Fruit fly (Drosophila melanogaster) whole organism, prepupa: ENCODE data around the gene CG32318.
A peak's percentile ranks its signal among the peaks of the same experiment; 100 is the strongest.

Experiments used
- Blimp-1 ChIP-seq: fragments of 200-800 bp; sonication (Bioruptor generic); optimal IDR thresholded peaks from 3 replicates; lab custom pipeline; 2017; ENCODE audit warnings: missing biosample characterization, missing genetic modification characterization, mild to moderate bottlenecking, moderate library complexity, missing genetic modification reagents
- CG10631 ChIP-seq: fragments of 200-800 bp; sonication (Bioruptor generic); optimal IDR thresholded peaks from 2 replicates; lab custom pipeline; 2016; ENCODE audit warnings: missing biosample characterization, missing genetic modification characterization
- CG10669 ChIP-seq: fragments of 200-800 bp; sonication (Bioruptor generic); optimal IDR thresholded peaks from 3 replicates; lab custom pipeline; 2018; ENCODE audit warnings: missing biosample characterization, mild to moderate bottlenecking, missing genetic modification characterization, moderate library complexity
- CG11294 ChIP-seq: fragments of 200-800 bp; sonication (Bioruptor generic); IDR thresholded peaks from 2 replicates; pipeline ENCODE4 v1.3.6; 2022; ENCODE audit warnings: missing biosample characterization, missing genetic modification characterization
- CG11762 ChIP-seq: fragments of 200-800 bp; sonication (Bioruptor generic); optimal IDR thresholded peaks from 3 replicates; lab custom pipeline; 2016; ENCODE audit warnings: missing biosample characterization, missing genetic modification characterization; ENCODE audit not compliant: insufficient read depth
- CG11902 ChIP-seq: fragments of 200-800 bp; sonication (Bioruptor generic); optimal IDR thresholded peaks from 3 replicates; lab custom pipeline; 2016; ENCODE audit warnings: missing biosample characterization, missing genetic modification characterization
- CG15336 ChIP-seq: fragments of 200-800 bp; sonication (Bioruptor generic); IDR thresholded peaks from 2 replicates; pipeline ENCODE4 v1.3.6; 2022; ENCODE audit warnings: missing biosample characterization, missing genetic modification characterization
- CG1621 ChIP-seq: fragments of 200-800 bp; sonication (Bioruptor generic); optimal IDR thresholded peaks from 3 replicates; lab custom pipeline; 2018; ENCODE audit warnings: missing biosample characterization, mild to moderate bottlenecking, missing genetic modification characterization
- CG16779 ChIP-seq: fragments of 200-800 bp; sonication (Bioruptor generic); optimal IDR thresholded peaks from 3 replicates; lab custom pipeline; 2017; ENCODE audit warnings: missing biosample characterization, mild to moderate bottlenecking, missing genetic modification characterization
- CG3032 ChIP-seq: fragments of 200-800 bp; optimal IDR thresholded peaks from 2 replicates; lab custom pipeline; 2019; ENCODE audit warnings: missing biosample characterization, mild to moderate bottlenecking, missing genetic modification characterization, moderate library complexity
- CG31627 ChIP-seq: fragments of 200-800 bp; sonication (Bioruptor generic); optimal IDR thresholded peaks from 3 replicates; lab custom pipeline; 2016; ENCODE audit warnings: missing biosample characterization, missing genetic modification characterization
- CG32006 ChIP-seq: fragments of 200-800 bp; sonication (Bioruptor generic); optimal IDR thresholded peaks from 3 replicates; lab custom pipeline; 2017; ENCODE audit warnings: missing biosample characterization, mild to moderate bottlenecking, missing genetic modification characterization
- CG34406 ChIP-seq: fragments of 200-800 bp; sonication (Bioruptor generic); optimal IDR thresholded peaks from 3 replicates; lab custom pipeline; 2016; ENCODE audit warnings: missing biosample characterization, missing genetic modification characterization
- CG3919 ChIP-seq: fragments of 200-800 bp; sonication (Bioruptor generic); optimal IDR thresholded peaks from 3 replicates; lab custom pipeline; 2016; ENCODE audit warnings: missing biosample characterization, missing genetic modification characterization
- CG6163 ChIP-seq: fragments of 200-800 bp; sonication (Bioruptor generic); IDR thresholded peaks from 3 replicates; pipeline ENCODE4 v1.3.6; 2022; ENCODE audit warnings: missing biosample characterization, missing genetic modification characterization
- CG6276 ChIP-seq: fragments of 200-800 bp; sonication (Bioruptor generic); optimal IDR thresholded peaks from 2 replicates; lab custom pipeline; 2017; ENCODE audit warnings: missing biosample characterization, mild to moderate bottlenecking, missing genetic modification characterization
- CG6792 ChIP-seq: fragments of 200-800 bp; sonication (Bioruptor generic); optimal IDR thresholded peaks from 3 replicates; lab custom pipeline; 2016; ENCODE audit warnings: missing biosample characterization, missing genetic modification characterization
- CG6808 ChIP-seq: fragments of 200-800 bp; sonication (Bioruptor generic); optimal IDR thresholded peaks from 3 replicates; lab custom pipeline; 2017; ENCODE audit warnings: missing biosample characterization, missing genetic modification characterization, mild to moderate bottlenecking, moderate library complexity, missing genetic modification reagents
- CG6854 ChIP-seq: fragments of 200-800 bp; sonication (Bioruptor generic); optimal IDR thresholded peaks from 2 replicates; lab custom pipeline; 2017; ENCODE audit warnings: missing biosample characterization, mild to moderate bottlenecking, missing genetic modification characterization
- CG7368 ChIP-seq: fragments of 200-800 bp; sonication (Bioruptor generic); optimal IDR thresholded peaks from 3 replicates; lab custom pipeline; 2016; ENCODE audit warnings: missing biosample characterization, missing genetic modification characterization
- CG8119 ChIP-seq: fragments of 200-800 bp; sonication (Bioruptor generic); IDR thresholded peaks from 3 replicates; pipeline ENCODE4 v1.3.6; 2022; ENCODE audit warnings: missing biosample characterization, missing genetic modification characterization
- CG8319 ChIP-seq: fragments of 200-800 bp; sonication (Bioruptor generic); optimal IDR thresholded peaks from 3 replicates; lab custom pipeline; 2016; ENCODE audit warnings: missing biosample characterization, missing genetic modification characterization
- CG8632 ChIP-seq: fragments of 200-800 bp; sonication (Bioruptor generic); optimal IDR thresholded peaks from 3 replicates; lab custom pipeline; 2016; ENCODE audit warnings: missing biosample characterization, missing genetic modification characterization
- CG9139 ChIP-seq: fragments of 200-800 bp; sonication (Bioruptor generic); optimal IDR thresholded peaks from 3 replicates; lab custom pipeline; 2017; ENCODE audit warnings: missing biosample characterization, mild to moderate bottlenecking, missing genetic modification characterization
- Eip75B ChIP-seq: fragments of 200-800 bp; sonication (Bioruptor generic); optimal IDR thresholded peaks from 3 replicates; lab custom pipeline; 2016; ENCODE audit warnings: missing biosample characterization, missing genetic modification characterization
- Ets21C ChIP-seq: fragments of 200-800 bp; sonication (Bioruptor generic); optimal IDR thresholded peaks from 3 replicates; lab custom pipeline; 2016; ENCODE audit warnings: missing biosample characterization, missing genetic modification characterization
- Gug ChIP-seq: fragments of 200-800 bp; sonication (Bioruptor generic); IDR thresholded peaks from 2 replicates; pipeline ENCODE4 v1.3.6; 2022; ENCODE audit warnings: missing biosample characterization, missing genetic modification characterization
- Hr38 ChIP-seq: sonication (Bioruptor generic); optimal IDR thresholded peaks from 2 replicates; lab custom pipeline; 2016; ENCODE audit warnings: missing biosample characterization, missing genetic modification characterization
- Hr39 ChIP-seq: fragments of 200-800 bp; sonication (Bioruptor generic); optimal IDR thresholded peaks from 2 replicates; lab custom pipeline; 2016; ENCODE audit warnings: missing biosample characterization, missing genetic modification characterization
- Hr4 ChIP-seq: fragments of 200-800 bp; sonication (Bioruptor generic); optimal IDR thresholded peaks from 3 replicates; lab custom pipeline; 2016; ENCODE audit warnings: missing biosample characterization, missing genetic modification characterization
- Lpt ChIP-seq: fragments of 200-800 bp; sonication (Bioruptor generic); optimal IDR thresholded peaks from 3 replicates; lab custom pipeline; 2016; ENCODE audit warnings: missing biosample characterization, missing genetic modification characterization
- Met ChIP-seq: fragments of 200-800 bp; sonication (Bioruptor generic); optimal IDR thresholded peaks from 3 replicates; lab custom pipeline; 2016; ENCODE audit warnings: missing biosample characterization, missing genetic modification characterization
- OdsH ChIP-seq: fragments of 200-800 bp; sonication (Bioruptor generic); optimal IDR thresholded peaks from 3 replicates; lab custom pipeline; 2016; ENCODE audit warnings: missing biosample characterization, missing genetic modification characterization
- Sox102F ChIP-seq: fragments of 200-800 bp; sonication (Bioruptor generic); optimal IDR thresholded peaks from 2 replicates; lab custom pipeline; 2016; ENCODE audit warnings: missing biosample characterization, mild to moderate bottlenecking, missing genetic modification characterization
- Sox14 ChIP-seq: fragments of 200-800 bp; sonication (Bioruptor generic); optimal IDR thresholded peaks from 3 replicates; lab custom pipeline; 2016; ENCODE audit warnings: missing biosample characterization, missing genetic modification characterization
- Sox15 ChIP-seq: fragments of 200-800 bp; sonication (Bioruptor generic); optimal IDR thresholded peaks from 3 replicates; lab custom pipeline; 2016; ENCODE audit warnings: missing biosample characterization, missing genetic modification characterization
- achi ChIP-seq: fragments of 200-800 bp; sonication (Bioruptor generic); optimal IDR thresholded peaks from 3 replicates; lab custom pipeline; 2016; ENCODE audit warnings: missing biosample characterization, missing genetic modification characterization
- acj6 ChIP-seq: fragments of 200-800 bp; sonication (Bioruptor generic); optimal IDR thresholded peaks from 3 replicates; lab custom pipeline; 2016; ENCODE audit warnings: missing biosample characterization, missing genetic modification characterization
- cyc ChIP-seq: fragments of 200-800 bp; sonication (Bioruptor generic); optimal IDR thresholded peaks from 3 replicates; lab custom pipeline; 2016; ENCODE audit warnings: missing biosample characterization, missing genetic modification characterization
- dac ChIP-seq: fragments of 200-800 bp; sonication (Bioruptor generic); optimal IDR thresholded peaks from 2 replicates; lab custom pipeline; 2017; ENCODE audit warnings: missing biosample characterization, mild to moderate bottlenecking, missing genetic modification characterization
- dsx ChIP-seq: fragments of 200-800 bp; optimal IDR thresholded peaks from 3 replicates; lab custom pipeline; 2019; ENCODE audit warnings: missing biosample characterization, mild to moderate bottlenecking, missing genetic modification characterization, moderate library complexity; ENCODE audit not compliant: poor library complexity, severe bottlenecking
- eg ChIP-seq: fragments of 200-800 bp; sonication (Bioruptor generic); IDR thresholded peaks from 3 replicates; pipeline ENCODE4 v1.3.6; 2022; ENCODE audit warnings: missing biosample characterization, missing genetic modification characterization
- esn ChIP-seq: fragments of 200-800 bp; sonication (Bioruptor generic); optimal IDR thresholded peaks from 2 replicates; lab custom pipeline; 2016; ENCODE audit warnings: missing biosample characterization, mild to moderate bottlenecking, missing genetic modification characterization, moderate library complexity
- fd85E ChIP-seq: fragments of 200-800 bp; sonication (Bioruptor generic); optimal IDR thresholded peaks from 3 replicates; lab custom pipeline; 2016; ENCODE audit warnings: missing biosample characterization, missing genetic modification characterization
- fkh ChIP-seq: fragments of 200-800 bp; sonication (Bioruptor generic); optimal IDR thresholded peaks from 3 replicates; lab custom pipeline; 2017; ENCODE audit warnings: missing biosample characterization, mild to moderate bottlenecking, missing genetic modification characterization, moderate library complexity
- lz ChIP-seq: fragments of 200-800 bp; sonication (Bioruptor generic); optimal IDR thresholded peaks from 3 replicates; lab custom pipeline; 2016; ENCODE audit warnings: missing biosample characterization, missing genetic modification characterization
- net ChIP-seq: fragments of 200-800 bp; sonication (Bioruptor generic); optimal IDR thresholded peaks from 3 replicates; lab custom pipeline; 2016; ENCODE audit warnings: missing biosample characterization, missing genetic modification characterization
- pdm3 ChIP-seq: fragments of 200-800 bp; sonication (Bioruptor generic); optimal IDR thresholded peaks from 3 replicates; lab custom pipeline; 2016; ENCODE audit warnings: missing biosample characterization, missing genetic modification characterization
- salr ChIP-seq, 2 experiments: fragments of 200-800 bp; sonication (Bioruptor generic); optimal IDR thresholded peaks; 3 replicates each; lab custom pipeline; 2016 to 2018; ENCODE audit warnings: missing biosample characterization in 2 of 2, missing genetic modification characterization in 2 of 2, mild to moderate bottlenecking in 1 of 2
- ss ChIP-seq, 2 experiments: fragments of 200-800 bp; sonication (Bioruptor generic); optimal IDR thresholded peaks; 2 replicates in 1 of 2; 3 replicates in 1 of 2; lab custom pipeline; 2017 to 2018; ENCODE audit warnings: mild to moderate bottlenecking in 2 of 2, missing biosample characterization in 2 of 2, missing genetic modification characterization in 2 of 2, moderate library complexity in 1 of 2
- vri ChIP-seq: fragments of 200-800 bp; sonication (Bioruptor generic); optimal IDR thresholded peaks from 3 replicates; lab custom pipeline; 2016; ENCODE audit warnings: missing biosample characterization, mild to moderate bottlenecking, missing genetic modification characterization

CG32318 gene

DNA sequence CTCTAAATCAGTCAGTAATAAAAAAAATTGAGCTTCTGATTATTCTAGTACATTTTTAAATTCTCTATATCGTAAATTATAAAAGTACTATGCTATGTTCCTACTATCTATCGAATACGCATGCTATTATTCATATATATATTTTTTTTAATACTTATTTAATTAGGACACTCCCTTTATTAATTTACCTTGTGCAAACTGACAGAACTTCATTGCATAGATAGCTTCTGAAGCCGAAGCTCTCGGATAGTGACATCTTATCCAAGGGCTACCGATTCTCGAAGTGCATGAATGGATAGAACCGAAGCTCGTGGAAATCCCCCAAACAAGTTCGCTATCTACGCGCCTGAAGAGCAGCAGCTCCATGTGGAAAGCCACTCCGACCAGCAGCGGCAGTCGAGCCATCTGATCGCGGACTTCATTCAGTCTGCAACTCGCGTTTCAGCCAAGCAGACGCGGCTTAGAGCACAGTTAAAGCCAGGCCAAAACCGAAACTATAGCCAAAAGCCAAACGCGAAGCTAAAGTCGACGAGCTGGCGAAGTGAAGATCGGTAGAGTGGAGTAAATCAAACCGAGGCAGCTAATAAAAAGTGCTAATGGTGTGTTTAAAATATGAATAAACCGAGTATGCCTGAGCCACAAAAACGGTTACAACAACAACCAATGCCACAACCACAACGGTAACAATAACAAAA lies 46.2 kb downstream of the CG32318 start, which contains the start of gene mwh:
mwh (plus strand) TSS at position 430 of the 695 bp plus-strand sequence.
- no peak for TF ChIP-seq fkh (GFP tag; lab: Kevin White, UChicago)
- 0 out of 3 replicates have a peak, but pooled peaks have one; percentile 31 for TF ChIP-seq CG8119 (GFP tag; lab: Robert Waterston, UW)
- no peak for TF ChIP-seq Blimp-1 (GFP tag; lab: Kevin White, UChicago)
- no peak for TF ChIP-seq Hr38 (GFP tag; lab: Kevin White, UChicago)
- no peak for TF ChIP-seq ss (GFP tag; optimal IDR thresholded peaks at IDR 0.05; lab: Kevin White, UChicago)
- TF ChIP-seq fd85E (GFP tag; lab: Kevin White, UChicago), result no peak
- TF ChIP-seq lz (GFP tag; lab: Kevin White, UChicago), result no peak
- TF ChIP-seq CG7368 (GFP tag; lab: Kevin White, UChicago), result no peak
- no peak for TF ChIP-seq Eip75B (GFP tag; lab: Kevin White, UChicago)
- TF ChIP-seq dsx (GFP tag; lab: Kevin White, UChicago), result no peak
- no peak for TF ChIP-seq Lpt
- TF ChIP-seq acj6, result no peak
- TF ChIP-seq CG9139 (GFP tag; lab: Kevin White, UChicago), result no peak
- no peak for TF ChIP-seq Hr39 (GFP tag; lab: Kevin White, UChicago)
- TF ChIP-seq CG32006 (GFP tag; lab: Kevin White, UChicago), result peak; percentile 86
- TF ChIP-seq Met (GFP tag; lab: Kevin White, UChicago), result no peak
- no peak for TF ChIP-seq CG15336 (GFP tag; lab: Robert Waterston, UW)
- no peak for TF ChIP-seq CG8319 (GFP tag; lab: Kevin White, UChicago)
- TF ChIP-seq CG11294, result no peak
- no peak for TF ChIP-seq CG3919 (GFP tag; lab: Kevin White, UChicago)
- TF ChIP-seq CG31627 (GFP tag; lab: Kevin White, UChicago), result no peak
- no peak for TF ChIP-seq Ets21C
- no peak for TF ChIP-seq CG8632 (GFP tag; lab: Kevin White, UChicago)
- TF ChIP-seq CG6792 (GFP tag; lab: Kevin White, UChicago), result no peak
- TF ChIP-seq cyc (GFP tag; lab: Kevin White, UChicago), result no peak
- no peak for TF ChIP-seq CG34406 (GFP tag; lab: Kevin White, UChicago)
- TF ChIP-seq CG1621, result no peak
- TF ChIP-seq CG6276 (GFP tag; lab: Kevin White, UChicago), result peak; percentile 4
- no peak for TF ChIP-seq CG10631 (GFP tag; lab: Kevin White, UChicago)
- TF ChIP-seq vri (GFP tag; lab: Kevin White, UChicago), result no peak
- peak in 1 of 2 experiments; percentile 35 for TF ChIP-seq salr (GFP tag; optimal IDR thresholded peaks at IDR 0.05; lab: Kevin White, UChicago)
- peak; percentile 30; the same call in 1 of the 3 replicates for TF ChIP-seq CG6163 (GFP tag; lab: Robert Waterston, UW)
- no peak for TF ChIP-seq Gug (GFP tag; lab: Robert Waterston, UW)
- TF ChIP-seq net (GFP tag; lab: Kevin White, UChicago), result no peak
- peak; percentile 53 for TF ChIP-seq Hr4 (GFP tag; lab: Kevin White, UChicago)
- TF ChIP-seq Sox102F (GFP tag; lab: Kevin White, UChicago), result no peak
- no peak for TF ChIP-seq achi
- no peak for TF ChIP-seq pdm3 (GFP tag; lab: Kevin White, UChicago)
- no peak for TF ChIP-seq CG11902 (GFP tag; lab: Kevin White, UChicago)
- no peak for TF ChIP-seq CG16779 (tag; lab: Kevin White, UChicago)
- TF ChIP-seq Sox15 (GFP tag; lab: Kevin White, UChicago), result no peak
- no peak for TF ChIP-seq CG11762 (GFP tag; lab: Kevin White, UChicago)
- no peak for TF ChIP-seq CG3032 (tag; lab: Kevin White, UChicago)
- TF ChIP-seq eg, result 0 out of 3 replicates have a peak, but pooled peaks have one; percentile 31
- TF ChIP-seq dac (GFP tag; lab: Kevin White, UChicago), result peak; percentile 60
- TF ChIP-seq Sox14, result no peak
- no peak for TF ChIP-seq CG6854 (GFP tag; lab: Kevin White, UChicago)
- TF ChIP-seq CG10669 (GFP tag; lab: Kevin White, UChicago), result no peak
- TF ChIP-seq CG6808 (GFP tag; lab: Kevin White, UChicago), result no peak
- TF ChIP-seq OdsH, result no peak
- TF ChIP-seq esn (GFP tag; lab: Kevin White, UChicago), result no peak
